Worm (Caenorhabditis elegans): ENCODE results near the gene nex-3.
A peak's percentile ranks its signal among the peaks of the same experiment; 100 is the strongest.

nex-3 gene

ce11 chrIII:4412108-4413009, 29.5 kb upstream of the nex-3 start (continued):
- TF ChIP-seq tlf-1 (GFP tag; optimal IDR thresholded peaks at IDR 0.05), result no peak
- TF ChIP-seq hlh-26 (GFP tag; conservative IDR thresholded peaks at IDR 0.05), result no peak
- no peak for TF ChIP-seq F33H1.4 (GFP tag; IDR thresholded peaks at IDR 0.05)
- TF ChIP-seq rpc-1 (optimal IDR thresholded peaks at IDR 0.05), result no peak
- no peak for TF ChIP-seq rpc-1 (tag; optimal IDR thresholded peaks at IDR 0.05)
- no peak for TF ChIP-seq dpl-1 (GFP tag; optimal IDR thresholded peaks at IDR 0.05)
- TF ChIP-seq C06A6.2 (GFP tag; conservative IDR thresholded peaks at IDR 0.05), result no peak
- TF ChIP-seq madf-10 (tag; optimal IDR thresholded peaks at IDR 0.05), result no peak
- peak; percentile 21 for TF ChIP-seq F23B12.7 (tag; optimal IDR thresholded peaks at IDR 0.05; ENCODE audit: insufficient read depth)
- no peak for TF ChIP-seq T07F8.4 (tag; optimal IDR thresholded peaks at IDR 0.05)
- no peak for TF ChIP-seq nfyb-1 (GFP tag; IDR thresholded peaks at IDR 0.05)
- no peak for TF ChIP-seq cebp-1 (GFP tag; IDR thresholded peaks at IDR 0.05)
- TF ChIP-seq cebp-1 (tag; optimal IDR thresholded peaks at IDR 0.05), result peak; percentile 45
- no peak for TF ChIP-seq F39B2.1 (GFP tag; IDR thresholded peaks at IDR 0.05)
- TF ChIP-seq nfya-1 (tag; optimal IDR thresholded peaks at IDR 0.05; ENCODE audit: borderline replicate concordance, insufficient read depth), result no peak
- peak; percentile 45; the same call in 1 of the 2 replicates for TF ChIP-seq hmg-1.2 (GFP tag; IDR thresholded peaks at IDR 0.05)
- no peak for TF ChIP-seq ceh-91 (GFP tag; IDR thresholded peaks at IDR 0.05)
- no peak for TF ChIP-seq pbrm-1 (GFP tag; IDR thresholded peaks at IDR 0.05)
- no peak for TF ChIP-seq ZK185.1 (tag; optimal IDR thresholded peaks at IDR 0.05; ENCODE audit: poor library complexity, severe bottlenecking)
- no peak for TF ChIP-seq sea-2 (GFP tag; IDR thresholded peaks at IDR 0.05)
- TF ChIP-seq ztf-22 (GFP tag; optimal IDR thresholded peaks at IDR 0.05), result no peak
- TF ChIP-seq attf-5 (GFP tag; optimal IDR thresholded peaks at IDR 0.05), result peak; percentile 38
- no peak for TF ChIP-seq akir-1 (GFP tag; optimal IDR thresholded peaks at IDR 0.05)
- TF ChIP-seq hlh-12 (tag; optimal IDR thresholded peaks at IDR 0.05), result no peak
- TF ChIP-seq Y53G8AR.9 (GFP tag; conservative IDR thresholded peaks at IDR 0.05), result no peak
- no peak for TF ChIP-seq lir-1 (GFP tag; conservative IDR thresholded peaks at IDR 0.05)
- TF ChIP-seq dox-1 (GFP tag; IDR thresholded peaks at IDR 0.05), result no peak
- TF ChIP-seq efl-1 (GFP tag; optimal IDR thresholded peaks at IDR 0.05), result no peak
- no peak for TF ChIP-seq unc-130 (GFP tag; optimal IDR thresholded peaks at IDR 0.05)
- no peak for TF ChIP-seq B0261.1 (tag; optimal IDR thresholded peaks at IDR 0.05)
- no peak for TF ChIP-seq nhr-179 (tag; optimal IDR thresholded peaks at IDR 0.05)
- peak; percentile 55 for TF ChIP-seq snpc-3.4 (tag; optimal IDR thresholded peaks at IDR 0.05)
- no peak for TF ChIP-seq aptf-2 (GFP tag; conservative IDR thresholded peaks at IDR 0.05)
- no peak for TF ChIP-seq ama-1 (optimal IDR thresholded peaks at IDR 0.05)
- no peak for TF ChIP-seq ama-1 (GFP tag; optimal IDR thresholded peaks at IDR 0.05)
- TF ChIP-seq aptf-3 (GFP tag; IDR thresholded peaks at IDR 0.05), result no peak
- TF ChIP-seq C17E4.6 (GFP tag; IDR thresholded peaks at IDR 0.05), result no peak
- TF ChIP-seq madf-6 (GFP tag; IDR thresholded peaks at IDR 0.05), result peak; percentile 48; the same call in 1 of the 2 replicates
- TF ChIP-seq athp-1 (tag; optimal IDR thresholded peaks at IDR 0.05), result no peak
- TF ChIP-seq F22D6.2 (tag; optimal IDR thresholded peaks at IDR 0.05), result no peak
- no peak for TF ChIP-seq Y53F4B.3 (GFP tag; IDR thresholded peaks at IDR 0.05)
- no peak for TF ChIP-seq ztf-26 (tag; optimal IDR thresholded peaks at IDR 0.05)
- no peak for TF ChIP-seq die-1 (tag; optimal IDR thresholded peaks at IDR 0.05)
- TF ChIP-seq egrh-3 (GFP tag; IDR thresholded peaks at IDR 0.05), result no peak
- no peak for TF ChIP-seq F37B4.10 (GFP tag; IDR thresholded peaks at IDR 0.05)
- no peak for TF ChIP-seq sdz-38 (tag; optimal IDR thresholded peaks at IDR 0.05)
- TF ChIP-seq ceh-27 (GFP tag; optimal IDR thresholded peaks at IDR 0.05), result no peak
- no peak for TF ChIP-seq lin-26 (GFP tag; IDR thresholded peaks at IDR 0.05)
- no peak for TF ChIP-seq madf-8 (GFP tag; conservative IDR thresholded peaks at IDR 0.05)
